Worm (Caenorhabditis elegans) whole organism, L1 larva: Measurements from ENCODE around the gene sup-9.
A peak's percentile ranks its signal among the peaks of the same experiment; 100 is the strongest.

Experiments
- F16B12.6 ChIP-seq: fragments of 150-350 bp; optimal IDR thresholded peaks from 2 replicates; lab custom pipeline; 2014; ENCODE audit warnings: missing biosample characterization, missing genetic modification characterization
- Y116A8C.19 ChIP-seq: sonication (generic microtip); optimal IDR thresholded peaks from 2 replicates; lab custom pipeline; 2016; ENCODE audit warnings: missing compliant biosample characterization, missing genetic modification characterization, borderline replicate concordance
- blmp-1 ChIP-seq: fragments of 150-350 bp; optimal IDR thresholded peaks from 2 replicates; lab custom pipeline; 2014; ENCODE audit warnings: missing biosample characterization, missing genetic modification characterization
- ceh-63 ChIP-seq: fragments of 200-800 bp; sonication (Bioruptor generic); optimal IDR thresholded peaks from 2 replicates; lab custom pipeline; 2018; ENCODE audit warnings: mild to moderate bottlenecking, missing genetic modification characterization, missing compliant biosample characterization
- ceh-88 ChIP-seq: fragments of 200-800 bp; sonication (Bioruptor generic); IDR thresholded peaks from 2 replicates; pipeline ENCODE4 v1.3.6; 2022; ENCODE audit warnings: missing genetic modification characterization, missing compliant biosample characterization
- ceh-90 ChIP-seq: sonication (generic microtip); optimal IDR thresholded peaks from 2 replicates; lab custom pipeline; 2016; ENCODE audit warnings: missing genetic modification characterization, missing compliant biosample characterization
- ces-1 ChIP-seq: fragments of 150-350 bp; optimal IDR thresholded peaks from 2 replicates; lab custom pipeline; 2014; ENCODE audit warnings: missing biosample characterization, missing genetic modification reagents, missing genetic modification characterization
- dpl-1 ChIP-seq, 3 experiments: fragments of 150-350 bp in 2 of 3; sonication (generic microtip) in 1 of 3; optimal IDR thresholded peaks; 2 replicates each; lab custom pipeline; 2014 to 2017; ENCODE audit warnings: missing biosample characterization in 3 of 3, missing genetic modification characterization in 3 of 3, missing genetic modification reagents in 3 of 3
- efl-1 ChIP-seq, 4 experiments: fragments of 150-350 bp; optimal IDR thresholded peaks in 3 of 4; peaks in 1 of 4; 1 replicate in 1 of 4; 2 replicates in 3 of 4; lab custom pipeline; 2014; ENCODE audit warnings: missing biosample characterization in 2 of 4, missing genetic modification characterization in 2 of 4, missing genetic modification reagents in 2 of 4
- elt-2 ChIP-seq: sonication (generic microtip); optimal IDR thresholded peaks from 2 replicates; lab custom pipeline; 2016; ENCODE audit warnings: missing genetic modification characterization, mild to moderate bottlenecking, inconsistent platforms, missing compliant biosample characterization, missing genetic modification reagents
- fkh-10 ChIP-seq: sonication (generic microtip); optimal IDR thresholded peaks from 2 replicates; lab custom pipeline; 2017; ENCODE audit warnings: missing biosample characterization, missing genetic modification reagents, missing genetic modification characterization
- fkh-8 ChIP-seq: sonication (generic microtip); optimal IDR thresholded peaks from 2 replicates; lab custom pipeline; 2016; ENCODE audit warnings: mild to moderate bottlenecking, missing genetic modification characterization, missing compliant biosample characterization
- fos-1 ChIP-seq: fragments of 150-350 bp; optimal IDR thresholded peaks from 2 replicates; lab custom pipeline; 2014; ENCODE audit warnings: missing biosample characterization, missing genetic modification characterization
- grh-1 ChIP-seq: fragments of 200-800 bp; sonication (Bioruptor generic); IDR thresholded peaks from 2 replicates; pipeline ENCODE4 v1.3.6; 2022; ENCODE audit warnings: missing genetic modification reagents, missing genetic modification characterization, missing compliant biosample characterization
- hlh-17 ChIP-seq: fragments of 200-800 bp; sonication (Bioruptor generic); optimal IDR thresholded peaks from 2 replicates; lab custom pipeline; 2018; ENCODE audit warnings: missing genetic modification characterization, mild to moderate bottlenecking, missing compliant biosample characterization, moderate library complexity, borderline replicate concordance
- hlh-4 ChIP-seq: sonication (generic microtip); optimal IDR thresholded peaks from 2 replicates; lab custom pipeline; 2016; ENCODE audit warnings: mild to moderate bottlenecking, missing genetic modification characterization, missing compliant biosample characterization
- lin-13 ChIP-seq: fragments of 150-350 bp; optimal IDR thresholded peaks from 2 replicates; lab custom pipeline; 2014; ENCODE audit warnings: missing biosample characterization, missing genetic modification reagents, missing genetic modification characterization
- lin-14 ChIP-seq: fragments of 200-800 bp; sonication (Bioruptor generic); optimal IDR thresholded peaks from 2 replicates; lab custom pipeline; 2018; ENCODE audit warnings: mild to moderate bottlenecking, missing genetic modification characterization, moderate library complexity, missing compliant biosample characterization
- lin-15B ChIP-seq: fragments of 150-350 bp; sonication (generic microtip); optimal IDR thresholded peaks from 3 replicates; lab custom pipeline; 2014; ENCODE audit warnings: missing biosample characterization, missing genetic modification characterization
- lin-35 ChIP-seq, 2 experiments: fragments of 150-350 bp; optimal IDR thresholded peaks; 2 replicates each; lab custom pipeline; 2014; ENCODE audit warnings: missing biosample characterization in 2 of 2, missing genetic modification characterization in 2 of 2, missing genetic modification reagents in 2 of 2
- mdl-1 ChIP-seq, 2 experiments: fragments of 150-350 bp; optimal IDR thresholded peaks; 2 replicates each; lab custom pipeline; 2014 to 2017; ENCODE audit warnings: missing biosample characterization in 2 of 2, missing genetic modification characterization in 2 of 2, inconsistent platforms in 1 of 2
- mep-1 ChIP-seq: fragments of 150-350 bp; optimal IDR thresholded peaks from 2 replicates; lab custom pipeline; 2014; ENCODE audit warnings: missing biosample characterization, missing genetic modification characterization
- nhr-19 ChIP-seq: fragments of 200-800 bp; sonication (Bioruptor generic); conservative IDR thresholded peaks from 2 replicates; pipeline ENCODE4 v1.3.6; 2022; ENCODE audit warnings: missing genetic modification characterization, missing compliant biosample characterization
- nhr-20 ChIP-seq: sonication (generic microtip); optimal IDR thresholded peaks from 2 replicates; lab custom pipeline; 2016; ENCODE audit warnings: mild to moderate bottlenecking, missing genetic modification characterization, missing compliant biosample characterization
- nhr-237 ChIP-seq: fragments of 150-350 bp; optimal IDR thresholded peaks from 2 replicates; lab custom pipeline; 2014; ENCODE audit warnings: missing biosample characterization, missing genetic modification characterization
- nhr-28 ChIP-seq: fragments of 150-350 bp; optimal IDR thresholded peaks from 2 replicates; lab custom pipeline; 2014; ENCODE audit warnings: missing biosample characterization, missing genetic modification characterization
- nhr-47 ChIP-seq: sonication (generic microtip); optimal IDR thresholded peaks from 2 replicates; lab custom pipeline; 2016; ENCODE audit warnings: mild to moderate bottlenecking, missing genetic modification characterization, moderate library complexity, missing compliant biosample characterization
- nhr-76 ChIP-seq: sonication (generic microtip); optimal IDR thresholded peaks from 2 replicates; lab custom pipeline; 2017; ENCODE audit warnings: missing biosample characterization, missing genetic modification characterization
- nhr-90 ChIP-seq: sonication (generic microtip); optimal IDR thresholded peaks from 2 replicates; lab custom pipeline; 2016; ENCODE audit warnings: mild to moderate bottlenecking, missing genetic modification characterization, missing compliant biosample characterization; ENCODE audit not compliant: poor library complexity
- pag-3 ChIP-seq: sonication (generic microtip); optimal IDR thresholded peaks from 2 replicates; lab custom pipeline; 2017; ENCODE audit warnings: missing genetic modification characterization, mild to moderate bottlenecking, missing compliant biosample characterization, antibody characterized with exemption, borderline replicate concordance; ENCODE audit not compliant: insufficient read depth
- pax-3 ChIP-seq: fragments of 200-800 bp; sonication (Bioruptor generic); optimal IDR thresholded peaks from 2 replicates; lab custom pipeline; 2018; ENCODE audit warnings: mild to moderate bottlenecking, missing genetic modification characterization, moderate library complexity, missing compliant biosample characterization
- pqm-1 ChIP-seq: sonication (generic microtip); optimal IDR thresholded peaks from 3 replicates; lab custom pipeline; 2017; ENCODE audit warnings: missing biosample characterization, missing genetic modification characterization
- skn-1 ChIP-seq: fragments of 150-350 bp; optimal IDR thresholded peaks from 2 replicates; lab custom pipeline; 2014; ENCODE audit warnings: missing biosample characterization, missing genetic modification characterization
- sox-4 ChIP-seq: sonication (generic microtip); optimal IDR thresholded peaks from 2 replicates; lab custom pipeline; 2016; ENCODE audit warnings: missing genetic modification characterization, missing compliant biosample characterization
- sup-37 ChIP-seq: fragments of 200-800 bp; sonication (Bioruptor generic); optimal IDR thresholded peaks from 2 replicates; lab custom pipeline; 2018; ENCODE audit warnings: mild to moderate bottlenecking, missing genetic modification characterization, missing compliant biosample characterization
- tbx-2 ChIP-seq: sonication (generic microtip); optimal IDR thresholded peaks from 2 replicates; lab custom pipeline; 2016; ENCODE audit warnings: missing genetic modification characterization, missing compliant biosample characterization
- unc-130 ChIP-seq: fragments of 150-350 bp; optimal IDR thresholded peaks from 2 replicates; lab custom pipeline; 2017; ENCODE audit warnings: missing biosample characterization, missing genetic modification characterization, inconsistent platforms
- unc-62 ChIP-seq: fragments of 150-350 bp; optimal IDR thresholded peaks from 2 replicates; lab custom pipeline; 2014; ENCODE audit warnings: missing biosample characterization, missing genetic modification reagents, missing genetic modification characterization
- zip-4 ChIP-seq: fragments of 200-800 bp; sonication (Bioruptor generic); optimal IDR thresholded peaks from 2 replicates; lab custom pipeline; 2018; ENCODE audit warnings: mild to moderate bottlenecking, missing genetic modification characterization, moderate library complexity, missing compliant biosample characterization
- ztf-11 ChIP-seq, 2 experiments: sonication (generic microtip); optimal IDR thresholded peaks; 2 replicates each; lab custom pipeline; 2016 to 2017; ENCODE audit warnings: missing genetic modification characterization in 2 of 2, missing biosample characterization in 1 of 2, missing compliant biosample characterization in 1 of 2

sup-9 gene

DNA sequence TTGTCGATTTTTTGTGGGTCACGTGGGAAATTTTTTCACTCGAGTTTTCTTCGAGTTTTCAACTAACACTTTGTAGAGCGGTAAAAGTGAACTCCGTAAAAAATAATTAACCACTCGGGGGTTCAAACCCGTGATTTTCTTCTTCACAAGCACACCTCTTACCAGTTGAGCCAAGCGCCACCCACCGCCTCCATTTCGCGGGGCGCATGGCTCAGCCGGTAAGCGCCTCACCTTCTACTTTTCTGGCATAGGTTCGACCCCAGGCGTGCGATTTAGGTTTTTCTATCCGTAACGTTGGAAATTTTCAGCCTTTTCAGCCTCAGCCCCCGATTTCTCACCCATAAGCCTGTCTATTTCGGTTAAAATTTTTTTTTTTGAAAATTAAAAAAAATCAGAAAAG, 35.2 kb upstream of the sup-9 start:
- TF ChIP-seq unc-130 (tag; lab: Kevin White, UChicago) (no peak), Y116A8C.19 (tag; lab: Kevin White, UChicago) (no peak)

ce11 chrII:2719212-2719611, 32.4 kb upstream of the sup-9 start:
- TF ChIP-seq mep-1 (tag; lab: Kevin White, UChicago): no peak
- no peak for TF ChIP-seq blmp-1 (tag; lab: Kevin White, UChicago)
- TF ChIP-seq dpl-1 (GFP tag; optimal IDR thresholded peaks at IDR 0.05; lab: Kevin White, UChicago): no peak
- TF ChIP-seq skn-1 (tag; lab: Kevin White, UChicago): no peak
- no peak for TF ChIP-seq fkh-8 (tag; lab: Kevin White, UChicago)

DNA sequence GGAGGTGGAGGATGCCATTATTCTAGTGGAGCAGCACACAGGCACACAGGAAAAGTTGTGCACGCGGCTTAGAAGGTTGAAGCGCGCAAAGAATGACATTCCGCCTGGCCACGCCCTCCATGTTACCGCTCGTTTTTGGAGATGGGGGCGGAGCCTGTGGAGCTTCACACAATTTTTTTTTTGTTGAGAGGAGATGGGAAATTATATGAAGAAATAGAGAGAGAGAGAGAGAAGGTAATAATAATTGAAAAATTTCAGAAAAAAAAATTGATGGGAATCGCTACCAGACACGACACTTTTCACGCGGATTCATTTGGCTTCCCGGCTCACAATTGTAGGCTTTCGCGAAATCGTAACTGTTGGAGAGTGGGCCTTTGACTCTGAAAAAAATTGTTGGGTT, 30.5 kb upstream of the sup-9 start, which contains the start of gene T05A8.3:
Gene T05A8.3, minus strand, starts transcription at position 101 of the 400 bp plus-strand sequence.
- TF ChIP-seq nhr-20 (no peak), nhr-28 (no peak), fkh-10 (GFP tag; lab: Kevin White, UChicago) (no peak), nhr-76 (no peak), sox-4 (no peak)

- no peak for TF ChIP-seq fos-1 (tag; lab: Kevin White, UChicago)
- TF ChIP-seq, all 84 proteins: peak for 0
Observed at ce11 chrII:2710919-2711318, 24.1 kb upstream of the sup-9 start, which contains the start of gene T05A8.2. TSS of gene T05A8.2 (minus strand) at chrII:2711019.

DNA sequence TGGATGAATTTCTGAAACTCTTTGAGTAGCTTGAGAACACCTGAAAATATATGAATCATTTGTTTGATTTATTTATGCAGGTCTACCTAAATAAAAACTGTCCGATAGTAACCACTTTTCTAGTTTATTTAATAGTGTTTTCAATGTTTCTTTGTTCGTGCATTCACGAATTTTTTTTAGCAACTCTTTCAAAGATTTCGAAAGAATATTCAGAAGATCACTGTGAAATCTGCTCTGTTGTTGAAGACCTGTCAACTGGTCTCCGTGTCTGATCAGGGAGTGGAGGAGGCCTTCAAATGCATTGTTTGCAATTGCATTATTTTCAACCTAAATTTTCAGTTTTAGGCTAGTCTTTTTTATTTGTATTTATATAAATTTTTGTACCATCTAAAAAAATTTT, 23.1 kb upstream of the sup-9 start, which contains the start of gene T05A8.1:
Gene T05A8.1, minus strand, starts transcription at position 101 of the 400 bp plus-strand sequence.
- TF ChIP-seq nhr-90: no peak
- no peak for TF ChIP-seq F16B12.6 (tag; lab: Kevin White, UChicago)
- no peak for TF ChIP-seq unc-62 (GFP tag; lab: Kevin White, UChicago)
- TF ChIP-seq ces-1 (GFP tag; lab: Kevin White, UChicago): no peak
- no peak for TF ChIP-seq blmp-1 (tag; lab: Kevin White, UChicago)
- TF ChIP-seq lin-13 (GFP tag; lab: Kevin White, UChicago): no peak
- TF ChIP-seq mdl-1 (tag; optimal IDR thresholded peaks at IDR 0.05; lab: Kevin White, UChicago): no peak
- no peak for TF ChIP-seq ceh-88 (GFP tag; lab: Robert Waterston, UW)
- TF ChIP-seq ztf-11 (tag; optimal IDR thresholded peaks at IDR 0.05; lab: Kevin White, UChicago): no peak
- TF ChIP-seq ceh-90 (tag; lab: Kevin White, UChicago): no peak
- no peak for TF ChIP-seq nhr-28
- no peak for TF ChIP-seq dpl-1 (GFP tag; optimal IDR thresholded peaks at IDR 0.05; lab: Kevin White, UChicago)
- TF ChIP-seq pag-3 (tag; lab: Kevin White, UChicago): no peak

- TF ChIP-seq pag-3 (tag; lab: Kevin White, UChicago): no peak
- no peak for TF ChIP-seq elt-2 (tag; lab: Kevin White, UChicago)
- no peak for TF ChIP-seq nhr-19 (GFP tag; lab: Robert Waterston, UW)
- no peak for TF ChIP-seq lin-15B (tag; lab: Kevin White, UChicago)
- peak; percentile 55 for TF ChIP-seq fkh-8 (tag; lab: Kevin White, UChicago)
- peak; percentile 29 to 64 for TF ChIP-seq efl-1 (optimal IDR thresholded peaks at IDR 0.05; lab: Kevin White, UChicago)
- TF ChIP-seq efl-1 (GFP tag; optimal IDR thresholded peaks at IDR 0.05 in 1 of 2; lab: Kevin White, UChicago): no peak
- peak in 1 of 2 experiments; percentile 34 for TF ChIP-seq lin-35 (GFP tag; optimal IDR thresholded peaks at IDR 0.05; lab: Kevin White, UChicago)
- TF ChIP-seq nhr-237 (tag; lab: Kevin White, UChicago): no peak
- TF ChIP-seq tbx-2 (tag; lab: Kevin White, UChicago): no peak
- TF ChIP-seq pqm-1: no peak
- no peak for TF ChIP-seq pax-3 (tag; lab: Kevin White, UChicago)
- TF ChIP-seq hlh-4 (tag; lab: Kevin White, UChicago): no peak
- no peak for TF ChIP-seq mep-1 (tag; lab: Kevin White, UChicago)
- TF ChIP-seq zip-4 (GFP tag; lab: Kevin White, UChicago): no peak
- no peak for TF ChIP-seq ceh-90 (tag; lab: Kevin White, UChicago)
- no peak for TF ChIP-seq Y116A8C.19 (tag; lab: Kevin White, UChicago)
- peak; percentile 66 for TF ChIP-seq lin-14 (GFP tag; lab: Kevin White, UChicago)
- TF ChIP-seq grh-1: no peak
- TF ChIP-seq mdl-1 (tag; optimal IDR thresholded peaks at IDR 0.05; lab: Kevin White, UChicago): peak in 1 of 2 experiments; percentile 8
- TF ChIP-seq hlh-17 (GFP tag; lab: Kevin White, UChicago): no peak
- TF ChIP-seq sup-37 (GFP tag; lab: Kevin White, UChicago): no peak
- peak; percentile 23 for TF ChIP-seq nhr-47 (tag; lab: Kevin White, UChicago)
- peak; percentile 7 for TF ChIP-seq nhr-20
- TF ChIP-seq ceh-63: no peak
Observed at ce11 chrII:2707872-2708271, 21.0 kb upstream of the sup-9 start, which contains the start of gene Y47G7B.2. TSS of gene Y47G7B.2 (minus strand) at chrII:2708014.
